Worm (Caenorhabditis elegans) whole organism, mixed stage, embryonic: ENCODE data around the gene srx-113.

Experiments
- blmp-1 ChIP-seq: fragments of 150-350 bp; optimal IDR thresholded peaks from 2 replicates; lab custom pipeline; 2014; ENCODE audit warnings: missing biosample characterization, missing genetic modification characterization
- ceh-39 ChIP-seq: fragments of 150-350 bp; optimal IDR thresholded peaks from 2 replicates; lab custom pipeline; 2014; ENCODE audit warnings: missing biosample characterization, missing genetic modification characterization
- ces-1 ChIP-seq: fragments of 150-350 bp; optimal IDR thresholded peaks from 2 replicates; lab custom pipeline; 2014; ENCODE audit warnings: missing biosample characterization, missing genetic modification reagents, missing genetic modification characterization
- lin-13 ChIP-seq: fragments of 150-350 bp; optimal IDR thresholded peaks from 2 replicates; lab custom pipeline; 2014; ENCODE audit warnings: missing biosample characterization, missing genetic modification characterization
- lsy-2 ChIP-seq: fragments of 150-350 bp; optimal IDR thresholded peaks from 2 replicates; lab custom pipeline; 2014; ENCODE audit warnings: missing biosample characterization, missing genetic modification characterization
- nhr-76 ChIP-seq: sonication (generic microtip); optimal IDR thresholded peaks from 2 replicates; lab custom pipeline; 2017; ENCODE audit warnings: missing biosample characterization, missing genetic modification characterization
- snpc-4 ChIP-seq: fragments of 150-350 bp; optimal IDR thresholded peaks from 2 replicates; lab custom pipeline; 2014; ENCODE audit warnings: missing biosample characterization, missing genetic modification characterization
- unc-62 ChIP-seq: fragments of 150-350 bp; optimal IDR thresholded peaks from 2 replicates; lab custom pipeline; 2014; ENCODE audit warnings: missing biosample characterization, missing genetic modification reagents, missing genetic modification characterization

DNA sequence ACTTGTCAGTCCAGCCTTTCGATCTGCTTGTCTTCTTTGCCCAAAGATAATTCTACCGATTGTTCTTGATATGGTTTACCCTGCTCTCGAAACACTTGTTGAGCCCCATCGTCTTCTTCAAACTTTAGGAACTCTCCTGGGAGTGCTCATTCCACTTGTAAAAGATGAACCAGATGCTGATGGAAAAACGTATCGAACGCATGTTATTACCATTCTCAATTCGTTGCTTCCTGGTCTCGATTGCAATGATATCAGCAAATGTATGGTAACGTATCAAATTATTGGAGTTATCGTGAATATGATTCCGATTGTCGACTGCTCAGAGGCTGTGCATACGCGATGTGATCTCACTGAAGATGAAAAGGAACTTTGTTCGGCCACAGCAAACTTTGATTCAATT is 30.1 kb downstream of the srx-113 start:
- no peak for TF ChIP-seq ces-1
- no peak for TF ChIP-seq lin-13 (tag; lab: Kevin White, UChicago)
- TF ChIP-seq lsy-2 (tag; lab: Kevin White, UChicago) = no peak
- no peak for TF ChIP-seq ceh-39
- TF ChIP-seq unc-62 (GFP tag; lab: Kevin White, UChicago) = no peak
- TF ChIP-seq nhr-76 (tag; lab: Kevin White, UChicago) = no peak
- TF ChIP-seq snpc-4 (tag; lab: Kevin White, UChicago) = no peak
- no peak for TF ChIP-seq blmp-1 (tag; lab: Kevin White, UChicago)
